Worm (Caenorhabditis elegans) whole organism, L4 larva: ENCODE results near the gene pars-1.
A peak's percentile ranks its signal among the peaks of the same experiment; 100 is the strongest.

ENCODE experiments used
- F10B5.3 ChIP-seq: sonication (generic microtip); optimal IDR thresholded peaks from 2 replicates; lab custom pipeline; 2016; ENCODE audit warnings: mild to moderate bottlenecking, missing genetic modification characterization, missing compliant biosample characterization
- Y105C5A.15 ChIP-seq: fragments of 200-800 bp; sonication (Bioruptor generic); IDR thresholded peaks from 2 replicates; pipeline ENCODE4 v1.3.6; 2022; ENCODE audit warnings: missing genetic modification characterization, missing compliant biosample characterization
- ZK546.5 ChIP-seq, 2 experiments: sonication (generic microtip); optimal IDR thresholded peaks; 2 replicates each; lab custom pipeline; 2017; ENCODE audit warnings: missing biosample characterization in 2 of 2, missing genetic modification characterization in 2 of 2
- aha-1 ChIP-seq: fragments of 150-350 bp; peaks from one replicate; lab custom pipeline; 2014; ENCODE audit warnings: missing biosample characterization, missing genetic modification characterization
- ama-1 ChIP-seq: fragments of 150-350 bp; optimal IDR thresholded peaks from 2 replicates; lab custom pipeline; 2014; ENCODE audit warnings: inconsistent platforms, mixed read lengths
- ceh-82 ChIP-seq: sonication (generic microtip); optimal IDR thresholded peaks from 2 replicates; lab custom pipeline; 2017; ENCODE audit warnings: missing biosample characterization, missing genetic modification characterization
- ces-1 ChIP-seq: fragments of 150-350 bp; sonication (generic microtip); optimal IDR thresholded peaks from 4 replicates; lab custom pipeline; 2014; ENCODE audit warnings: missing biosample characterization, missing genetic modification reagents, missing genetic modification characterization
- ctbp-1 ChIP-seq: fragments of 200-800 bp; sonication (Bioruptor generic); IDR thresholded peaks from 2 replicates; pipeline ENCODE4 v1.3.6; 2022; ENCODE audit warnings: missing genetic modification reagents, missing genetic modification characterization, missing compliant biosample characterization
- daf-8 ChIP-seq: fragments of 200-800 bp; sonication (Bioruptor generic); IDR thresholded peaks from 2 replicates; pipeline ENCODE4 v1.3.6; 2022; ENCODE audit warnings: missing genetic modification characterization, missing compliant biosample characterization
- dmd-9 ChIP-seq: fragments of 200-800 bp; sonication (Bioruptor generic); IDR thresholded peaks from 2 replicates; pipeline ENCODE4 v1.3.6; 2022; ENCODE audit warnings: missing genetic modification reagents, missing genetic modification characterization, missing compliant biosample characterization
- fkh-10 ChIP-seq: fragments of 150-350 bp; optimal IDR thresholded peaks from 2 replicates; lab custom pipeline; 2014; ENCODE audit warnings: missing biosample characterization, missing genetic modification reagents, missing genetic modification characterization
- hlh-11 ChIP-seq: fragments of 200-800 bp; sonication (Bioruptor generic); optimal IDR thresholded peaks from 2 replicates; lab custom pipeline; 2018; ENCODE audit warnings: mild to moderate bottlenecking, missing genetic modification characterization, missing compliant biosample characterization
- hlh-30 ChIP-seq: sonication (generic microtip); optimal IDR thresholded peaks from 2 replicates; lab custom pipeline; 2017; ENCODE audit warnings: antibody characterized with exemption, mild to moderate bottlenecking, missing genetic modification characterization, missing compliant biosample characterization; ENCODE audit not compliant: insufficient read depth
- hmg-1.1 ChIP-seq: fragments of 200-800 bp; sonication (Bioruptor generic); IDR thresholded peaks from 2 replicates; pipeline ENCODE4 v1.3.6; 2022; ENCODE audit warnings: missing genetic modification reagents, missing genetic modification characterization, missing compliant biosample characterization
- lim-7 ChIP-seq: fragments of 200-800 bp; sonication (Bioruptor generic); IDR thresholded peaks from 2 replicates; pipeline ENCODE4 v1.3.6; 2022; ENCODE audit warnings: missing genetic modification characterization, missing compliant biosample characterization
- lin-1 ChIP-seq: fragments of 200-800 bp; sonication (Bioruptor generic); IDR thresholded peaks from 2 replicates; pipeline ENCODE4 v1.3.6; 2022; ENCODE audit warnings: missing genetic modification reagents, missing genetic modification characterization, missing compliant biosample characterization
- lin-13 ChIP-seq: fragments of 150-350 bp; optimal IDR thresholded peaks from 2 replicates; lab custom pipeline; 2014; ENCODE audit warnings: missing biosample characterization, missing genetic modification reagents, missing genetic modification characterization
- lin-38 ChIP-seq: fragments of 200-800 bp; sonication (Bioruptor generic); IDR thresholded peaks from 2 replicates; pipeline ENCODE4 v1.3.6; 2022; ENCODE audit warnings: missing genetic modification reagents, missing genetic modification characterization, missing compliant biosample characterization
- lsy-2 ChIP-seq, 2 experiments: fragments of 150-350 bp in 1 of 2; sonication (generic microtip) in 1 of 2; optimal IDR thresholded peaks; 2 replicates each; lab custom pipeline; 2014 to 2017; ENCODE audit warnings: missing biosample characterization in 2 of 2, missing genetic modification characterization in 2 of 2
- mdl-1 ChIP-seq, 2 experiments: fragments of 150-350 bp in 1 of 2; sonication (generic microtip) in 1 of 2; optimal IDR thresholded peaks; 2 replicates each; lab custom pipeline; 2014 to 2017; ENCODE audit warnings: missing biosample characterization in 2 of 2, missing genetic modification characterization in 2 of 2
- mes-2 ChIP-seq: sonication (generic microtip); optimal IDR thresholded peaks from 2 replicates; lab custom pipeline; 2016; ENCODE audit warnings: missing genotype, mild to moderate bottlenecking, missing genetic modification characterization, missing compliant biosample characterization; ENCODE audit not compliant: poor library complexity, severe bottlenecking
- nhr-10 ChIP-seq: fragments of 150-350 bp; optimal IDR thresholded peaks from 2 replicates; lab custom pipeline; 2014; ENCODE audit warnings: missing biosample characterization, missing genetic modification characterization
- nhr-111 ChIP-seq: fragments of 200-800 bp; sonication (Bioruptor generic); optimal IDR thresholded peaks from 2 replicates; lab custom pipeline; 2018; ENCODE audit warnings: mild to moderate bottlenecking, missing genetic modification characterization, missing compliant biosample characterization
- nhr-6 ChIP-seq: fragments of 150-350 bp; optimal IDR thresholded peaks from 2 replicates; lab custom pipeline; 2014; ENCODE audit warnings: missing biosample characterization, missing genetic modification characterization
- nhr-76 ChIP-seq: fragments of 150-350 bp; optimal IDR thresholded peaks from 2 replicates; lab custom pipeline; 2014; ENCODE audit warnings: missing biosample characterization, missing genetic modification characterization
- saeg-2 ChIP-seq: fragments of 200-800 bp; sonication (Bioruptor generic); IDR thresholded peaks from 2 replicates; pipeline ENCODE4 v1.3.6; 2022; ENCODE audit warnings: missing genetic modification reagents, missing genetic modification characterization, missing compliant biosample characterization
- set-16 ChIP-seq: fragments of 200-800 bp; sonication (Bioruptor generic); IDR thresholded peaks from 2 replicates; pipeline ENCODE4 v1.3.6; 2022; ENCODE audit warnings: missing genetic modification reagents, missing genetic modification characterization, missing compliant biosample characterization
- spr-1 ChIP-seq: sonication (generic microtip); optimal IDR thresholded peaks from 2 replicates; lab custom pipeline; 2016; ENCODE audit warnings: mild to moderate bottlenecking, missing genetic modification characterization, missing compliant biosample characterization
- spr-3 ChIP-seq: fragments of 200-800 bp; sonication (Bioruptor generic); optimal IDR thresholded peaks from 2 replicates; lab custom pipeline; 2018; ENCODE audit warnings: mild to moderate bottlenecking, missing genetic modification characterization, missing compliant biosample characterization
- unc-130 ChIP-seq: sonication (generic microtip); optimal IDR thresholded peaks from 2 replicates; lab custom pipeline; 2016; ENCODE audit warnings: missing genetic modification reagents, missing genetic modification characterization, missing compliant biosample characterization
- unc-62 ChIP-seq, 3 experiments: fragments of 150-350 bp in 1 of 3; sonication (generic microtip); optimal IDR thresholded peaks in 2 of 3; peaks in 1 of 3; 1 replicate in 1 of 3; 2 replicates in 2 of 3; lab custom pipeline; 2014 to 2017; ENCODE audit warnings: missing biosample characterization in 3 of 3, missing genetic modification characterization in 3 of 3, missing genetic modification reagents in 3 of 3, missing genotype in 1 of 3
- zag-1 ChIP-seq: fragments of 150-350 bp; optimal IDR thresholded peaks from 2 replicates; lab custom pipeline; 2014; ENCODE audit warnings: missing biosample characterization, missing genetic modification characterization
- zip-2 ChIP-seq: fragments of 150-350 bp; optimal IDR thresholded peaks from 2 replicates; lab custom pipeline; 2014; ENCODE audit warnings: missing biosample characterization, missing genetic modification characterization

Gene pars-1

DNA sequence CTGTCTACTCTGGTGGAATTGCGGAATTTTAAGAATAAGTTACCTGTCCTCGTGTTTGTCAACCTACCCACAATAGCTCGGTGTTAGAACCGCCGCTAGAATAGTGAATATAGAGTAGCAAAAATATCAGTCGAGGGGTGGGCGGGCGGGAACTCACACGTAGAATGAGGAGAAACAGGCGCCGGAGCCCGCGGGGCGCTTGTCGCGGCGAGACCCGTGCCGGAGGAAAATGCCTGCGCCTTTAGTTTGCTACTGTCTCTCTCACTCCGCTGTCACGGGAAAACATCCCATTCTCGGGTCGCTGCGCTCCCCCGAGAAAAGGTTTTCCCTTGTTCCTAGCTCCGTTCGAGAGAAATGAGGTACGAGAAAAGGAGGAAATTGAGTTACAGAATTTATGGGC lies 3.2 kb upstream of the pars-1 start:
- peak; percentile 85 for TF ChIP-seq set-16 (GFP tag; lab: Robert Waterston, UW)

DNA sequence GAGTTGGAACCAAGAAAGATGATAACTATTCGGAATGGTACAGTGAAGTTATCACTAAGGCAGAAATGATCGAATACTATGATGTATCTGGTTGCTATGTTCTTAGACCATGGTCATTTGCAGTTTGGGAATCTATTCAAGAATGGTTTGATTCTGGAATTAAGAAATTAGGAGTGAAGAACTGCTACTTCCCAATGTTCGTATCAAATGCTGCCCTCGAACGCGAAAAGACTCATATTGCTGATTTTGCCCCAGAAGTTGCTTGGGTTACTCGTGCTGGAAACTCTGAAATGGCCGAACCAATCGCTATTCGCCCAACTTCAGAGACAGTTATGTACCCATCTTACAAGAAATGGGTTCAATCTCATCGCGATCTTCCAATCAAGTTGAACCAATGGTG lies 589 bp downstream of the pars-1 start:
- TF ChIP-seq unc-62 (GFP tag; optimal IDR thresholded peaks at IDR 0.05 in 1 of 2; lab: Kevin White, UChicago) (peak in 1 of 2 experiments; percentile 90), unc-62 (tag; optimal IDR thresholded peaks at IDR 0.05; lab: Kevin White, UChicago) (no peak), ceh-82 (tag; lab: Kevin White, UChicago) (no peak), hmg-1.1 (GFP tag; lab: Robert Waterston, UW) (no peak), hlh-11 (tag; lab: Kevin White, UChicago) (no peak), nhr-111 (GFP tag; lab: Kevin White, UChicago) (no peak), lin-13 (GFP tag; lab: Kevin White, UChicago) (no peak)

DNA sequence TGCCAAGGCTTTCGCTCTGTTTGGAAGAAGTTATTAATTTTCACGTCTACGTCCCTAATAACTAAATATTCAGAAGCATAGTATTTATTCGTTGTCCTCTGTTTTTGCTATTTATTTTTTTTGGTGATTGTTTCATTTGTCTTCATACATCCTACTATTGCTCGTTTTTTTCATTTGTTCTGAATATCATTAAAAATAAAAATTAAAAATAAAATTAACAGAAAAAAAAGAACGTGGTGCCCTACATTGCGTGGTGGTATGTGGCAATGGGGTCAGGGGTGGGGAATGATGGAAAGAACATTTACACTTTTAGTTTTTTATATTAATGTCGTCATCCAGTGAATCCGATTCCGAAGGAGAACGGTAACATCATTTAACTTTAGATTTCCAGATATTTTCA lies 2.2 kb downstream of the pars-1 start, which contains the start of gene ztf-31:
TSS of gene ztf-31 (plus strand) at position 301 of the 400 bp plus-strand sequence.
- TF ChIP-seq hlh-11 (tag; lab: Kevin White, UChicago) (no peak), saeg-2 (GFP tag; lab: Robert Waterston, UW) (no peak), aha-1 (tag; lab: Kevin White, UChicago) (no peak), lsy-2 (tag; optimal IDR thresholded peaks at IDR 0.05; lab: Kevin White, UChicago) (no peak), nhr-10 (tag; lab: Kevin White, UChicago) (no peak), mes-2 (no peak), nhr-76 (tag; lab: Kevin White, UChicago) (no peak), ctbp-1 (GFP tag; lab: Robert Waterston, UW) (no peak), dmd-9 (GFP tag; lab: Robert Waterston, UW) (no peak), hmg-1.1 (GFP tag; lab: Robert Waterston, UW) (no peak), daf-8 (no peak), spr-1 (no peak), zag-1 (tag; lab: Kevin White, UChicago) (no peak)

DNA sequence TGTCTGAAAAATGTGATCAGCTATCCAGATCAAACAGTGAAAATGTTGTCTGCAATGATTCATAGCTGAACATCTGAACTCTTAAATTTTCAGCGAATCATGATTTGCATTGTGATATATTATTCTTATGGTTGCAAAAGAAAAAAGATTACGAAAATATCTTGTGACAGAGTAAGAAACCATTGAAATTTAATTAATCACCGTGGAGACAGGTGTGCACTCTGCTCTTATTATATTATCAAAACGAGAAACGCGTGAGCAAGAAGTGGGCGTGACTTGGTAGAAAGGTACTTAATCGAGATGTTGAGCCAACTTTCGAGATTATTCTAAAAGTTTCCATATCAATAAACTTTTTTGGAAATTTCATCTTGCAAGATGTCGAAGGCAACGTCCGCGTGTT lies 4.2 kb downstream of the pars-1 start, which contains the start of gene osm-10:
TSS of gene osm-10 (plus strand) at position 293 of the 400 bp plus-strand sequence.
- TF ChIP-seq aha-1 (tag; lab: Kevin White, UChicago): peak; percentile 52
- TF ChIP-seq mdl-1 (tag; optimal IDR thresholded peaks at IDR 0.05; lab: Kevin White, UChicago): no peak

DNA sequence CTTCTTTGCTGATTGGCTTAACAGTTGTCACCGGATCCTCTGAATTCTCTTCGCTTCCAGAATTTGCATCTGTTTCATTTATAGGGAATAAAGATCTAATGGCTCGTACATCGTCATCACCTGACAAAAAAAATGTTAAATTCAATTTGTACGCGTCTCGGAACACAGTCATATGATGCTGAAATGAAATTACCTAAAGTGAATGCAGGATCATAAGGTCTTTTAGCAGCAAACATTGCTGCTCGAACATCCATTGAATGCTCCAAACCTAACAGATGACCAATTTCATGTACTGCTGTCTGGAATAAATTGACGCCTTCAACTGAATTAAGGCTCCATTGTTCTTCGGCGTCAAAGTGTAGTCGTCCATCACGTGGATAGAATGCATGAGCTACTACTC lies 7.6 kb downstream of the pars-1 start:
- TF ChIP-seq lin-38: no peak
- no peak for TF ChIP-seq spr-3 (GFP tag; lab: Kevin White, UChicago)
- TF ChIP-seq zip-2 (tag; lab: Kevin White, UChicago): no peak
- peak; percentile 64 for TF ChIP-seq fkh-10 (GFP tag; lab: Kevin White, UChicago)
- TF ChIP-seq zag-1 (tag; lab: Kevin White, UChicago): no peak
- no peak for TF ChIP-seq F10B5.3 (tag; lab: Kevin White, UChicago)
- TF ChIP-seq lim-7 (GFP tag; lab: Robert Waterston, UW): no peak
- peak; percentile 59 for TF ChIP-seq ces-1 (GFP tag; lab: Kevin White, UChicago)
- TF ChIP-seq ZK546.5 (tag; optimal IDR thresholded peaks at IDR 0.05; lab: Kevin White, UChicago): no peak
- TF ChIP-seq ama-1: no peak
- no peak for TF ChIP-seq Y105C5A.15 (GFP tag; lab: Robert Waterston, UW)
- no peak for TF ChIP-seq nhr-10 (tag; lab: Kevin White, UChicago)
- TF ChIP-seq hlh-30 (tag; lab: Kevin White, UChicago): no peak
- no peak for TF ChIP-seq nhr-6 (tag; lab: Kevin White, UChicago)
- no peak for TF ChIP-seq lin-1 (GFP tag; lab: Robert Waterston, UW)
- TF ChIP-seq unc-130 (GFP tag; lab: Kevin White, UChicago): no peak
- TF ChIP-seq, all 104 proteins: peak for 2
